Worm (Caenorhabditis elegans): ENCODE results near the gene C02F12.8.

ce11 chrX:3738617-3739016, 45.6 kb upstream of the C02F12.8 start:
- TF ChIP-seq sea-1 (GFP tag; conservative IDR thresholded peaks at IDR 0.05) (no peak), ama-1 (optimal IDR thresholded peaks at IDR 0.05) (no peak), flt-1 (GFP tag; IDR thresholded peaks at IDR 0.05) (no peak), scrt-1 (GFP tag; IDR thresholded peaks at IDR 0.05) (no peak), tbx-11 (GFP tag; IDR thresholded peaks at IDR 0.05) (no peak)

All from whole organism, early embryonic.